Worm (Caenorhabditis elegans) whole organism, mixed stage, embryonic: ENCODE data around the gene C34D10.1.

Experiments used
- M03D4.4 ChIP-seq: sonication (generic microtip); optimal IDR thresholded peaks from 2 replicates; lab custom pipeline; 2017; ENCODE audit warnings: mild to moderate bottlenecking, missing genetic modification characterization, missing compliant biosample characterization
- blmp-1 ChIP-seq: fragments of 150-350 bp; optimal IDR thresholded peaks from 2 replicates; lab custom pipeline; 2014; ENCODE audit warnings: missing biosample characterization, missing genetic modification characterization
- elt-3 ChIP-seq: fragments of 150-350 bp; optimal IDR thresholded peaks from 2 replicates; lab custom pipeline; 2014; ENCODE audit warnings: missing biosample characterization, missing genetic modification characterization
- lsy-2 ChIP-seq: fragments of 150-350 bp; optimal IDR thresholded peaks from 2 replicates; lab custom pipeline; 2014; ENCODE audit warnings: missing biosample characterization, missing genetic modification characterization
- mab-5 ChIP-seq: fragments of 150-350 bp; optimal IDR thresholded peaks from 2 replicates; lab custom pipeline; 2014; ENCODE audit warnings: missing biosample characterization, missing genetic modification characterization
- mep-1 ChIP-seq: fragments of 150-350 bp; optimal IDR thresholded peaks from 2 replicates; lab custom pipeline; 2017; ENCODE audit warnings: missing biosample characterization, missing genetic modification reagents, missing genetic modification characterization, inconsistent platforms
- nhr-237 ChIP-seq: fragments of 150-350 bp; optimal IDR thresholded peaks from 2 replicates; lab custom pipeline; 2014; ENCODE audit warnings: missing biosample characterization, missing genetic modification characterization
- snpc-4 ChIP-seq: fragments of 150-350 bp; optimal IDR thresholded peaks from 2 replicates; lab custom pipeline; 2014; ENCODE audit warnings: missing biosample characterization, missing genetic modification characterization
- sptf-1 ChIP-seq: sonication (generic microtip); optimal IDR thresholded peaks from 2 replicates; lab custom pipeline; 2017; ENCODE audit warnings: mild to moderate bottlenecking, missing genetic modification characterization, moderate library complexity, missing compliant biosample characterization
- unc-62 ChIP-seq: fragments of 150-350 bp; optimal IDR thresholded peaks from 2 replicates; lab custom pipeline; 2014; ENCODE audit warnings: missing biosample characterization, missing genetic modification reagents, missing genetic modification characterization
- zip-8 ChIP-seq: fragments of 150-350 bp; optimal IDR thresholded peaks from 2 replicates; lab custom pipeline; 2014; ENCODE audit warnings: missing biosample characterization, missing genetic modification characterization
- ztf-11 ChIP-seq: fragments of 150-350 bp; optimal IDR thresholded peaks from 2 replicates; lab custom pipeline; 2014; ENCODE audit warnings: missing biosample characterization, missing genetic modification characterization

- peak; percentile 26 for TF ChIP-seq mab-5
- no peak for TF ChIP-seq blmp-1 (tag; lab: Kevin White, UChicago)
- no peak for TF ChIP-seq lsy-2 (tag; lab: Kevin White, UChicago)
- TF ChIP-seq unc-62 (GFP tag; lab: Kevin White, UChicago) = peak; percentile 96
- peak; percentile 15 for TF ChIP-seq sptf-1 (tag; lab: Kevin White, UChicago)
- TF ChIP-seq nhr-237 (tag; lab: Kevin White, UChicago) = no peak
- no peak for TF ChIP-seq M03D4.4 (tag; lab: Kevin White, UChicago)
- TF ChIP-seq mep-1 (tag; lab: Kevin White, UChicago) = no peak
- TF ChIP-seq snpc-4 (tag; lab: Kevin White, UChicago) = no peak
- TF ChIP-seq zip-8 (tag; lab: Kevin White, UChicago) = no peak
- TF ChIP-seq ztf-11 (tag; lab: Kevin White, UChicago) = no peak
- TF ChIP-seq elt-3 (tag; lab: Kevin White, UChicago) = no peak
These were observed 23.7 kb downstream of the C34D10.1 start for ce11 chrX:8053008-8053441.
